Worm (Caenorhabditis elegans) whole organism, midembryonic: ENCODE data around the gene ubc-9.

Source experiments
- flt-1 ChIP-seq: fragments of 200-800 bp; sonication (Bioruptor generic); IDR thresholded peaks from 2 replicates; pipeline ENCODE4 v1.3.6; 2022; ENCODE audit warnings: missing genetic modification characterization, missing compliant biosample characterization
- klf-2 ChIP-seq: fragments of 200-800 bp; sonication (Bioruptor generic); conservative IDR thresholded peaks from 2 replicates; pipeline ENCODE4 v1.3.6; 2022; ENCODE audit warnings: missing genetic modification reagents, missing genetic modification characterization, missing compliant biosample characterization
- med-1 ChIP-seq: sonication (generic microtip); optimal IDR thresholded peaks from 2 replicates; lab custom pipeline; 2017; ENCODE audit warnings: missing genetic modification characterization, mild to moderate bottlenecking, missing compliant biosample characterization, antibody characterized with exemption, missing genetic modification reagents; ENCODE audit not compliant: insufficient read depth
- ref-1 ChIP-seq: fragments of 200-800 bp; sonication (Bioruptor generic); conservative IDR thresholded peaks from 2 replicates; pipeline ENCODE4 v1.3.6; 2022; ENCODE audit warnings: missing genetic modification reagents, missing genetic modification characterization, missing compliant biosample characterization
- tab-1 ChIP-seq: fragments of 200-800 bp; sonication (Bioruptor generic); IDR thresholded peaks from 2 replicates; pipeline ENCODE4 v1.3.6; 2022; ENCODE audit warnings: missing genetic modification characterization, missing compliant biosample characterization

DNA sequence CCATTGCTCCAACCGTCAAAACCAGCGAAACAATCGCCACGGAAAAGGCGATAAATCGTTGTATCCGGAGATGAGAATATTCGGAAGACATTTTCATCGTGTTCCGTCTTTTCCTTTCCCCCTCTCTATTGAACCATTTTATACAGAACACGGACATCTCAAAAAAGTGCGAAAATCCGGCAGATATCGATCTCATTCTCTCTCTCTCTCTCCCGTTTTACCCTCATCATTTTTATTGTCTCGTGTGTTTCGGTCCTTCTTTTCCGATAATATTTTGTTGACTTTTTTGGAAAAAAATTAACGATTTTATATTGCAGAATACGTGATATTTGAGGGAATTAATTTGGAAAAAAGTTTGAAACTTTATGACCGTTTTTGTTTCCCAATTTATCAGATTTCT, 41.3 kb upstream of the ubc-9 start, which contains the start of gene col-110:
- TF ChIP-seq tab-1 (no peak), flt-1 (GFP tag; lab: Robert Waterston, UW) (no peak), med-1 (GFP tag; lab: Kevin White, UChicago) (no peak), ref-1 (GFP tag; lab: Robert Waterston, UW) (no peak), klf-2 (GFP tag; lab: Robert Waterston, UW) (no peak)
